Fruit fly (Drosophila melanogaster) whole organism, prepupa: ENCODE results near the gene Or85f.

Experiments used
- Blimp-1 ChIP-seq: fragments of 200-800 bp; sonication (Bioruptor generic); optimal IDR thresholded peaks from 3 replicates; lab custom pipeline; 2017; ENCODE audit warnings: missing biosample characterization, missing genetic modification characterization, mild to moderate bottlenecking, moderate library complexity, missing genetic modification reagents
- CG10631 ChIP-seq: fragments of 200-800 bp; sonication (Bioruptor generic); optimal IDR thresholded peaks from 2 replicates; lab custom pipeline; 2016; ENCODE audit warnings: missing biosample characterization, missing genetic modification characterization
- CG10669 ChIP-seq: fragments of 200-800 bp; sonication (Bioruptor generic); optimal IDR thresholded peaks from 3 replicates; lab custom pipeline; 2018; ENCODE audit warnings: missing biosample characterization, mild to moderate bottlenecking, missing genetic modification characterization, moderate library complexity
- CG11294 ChIP-seq: fragments of 200-800 bp; sonication (Bioruptor generic); IDR thresholded peaks from 2 replicates; pipeline ENCODE4 v1.3.6; 2022; ENCODE audit warnings: missing biosample characterization, missing genetic modification characterization
- CG11902 ChIP-seq: fragments of 200-800 bp; sonication (Bioruptor generic); optimal IDR thresholded peaks from 3 replicates; lab custom pipeline; 2016; ENCODE audit warnings: missing biosample characterization, missing genetic modification characterization
- CG15336 ChIP-seq: fragments of 200-800 bp; sonication (Bioruptor generic); IDR thresholded peaks from 2 replicates; pipeline ENCODE4 v1.3.6; 2022; ENCODE audit warnings: missing biosample characterization, missing genetic modification characterization
- CG1621 ChIP-seq: fragments of 200-800 bp; sonication (Bioruptor generic); optimal IDR thresholded peaks from 3 replicates; lab custom pipeline; 2018; ENCODE audit warnings: missing biosample characterization, mild to moderate bottlenecking, missing genetic modification characterization
- CG16779 ChIP-seq: fragments of 200-800 bp; sonication (Bioruptor generic); optimal IDR thresholded peaks from 3 replicates; lab custom pipeline; 2017; ENCODE audit warnings: missing biosample characterization, mild to moderate bottlenecking, missing genetic modification characterization
- CG3032 ChIP-seq: fragments of 200-800 bp; optimal IDR thresholded peaks from 2 replicates; lab custom pipeline; 2019; ENCODE audit warnings: missing biosample characterization, mild to moderate bottlenecking, missing genetic modification characterization, moderate library complexity
- CG31627 ChIP-seq: fragments of 200-800 bp; sonication (Bioruptor generic); optimal IDR thresholded peaks from 3 replicates; lab custom pipeline; 2016; ENCODE audit warnings: missing biosample characterization, missing genetic modification characterization
- CG34406 ChIP-seq: fragments of 200-800 bp; sonication (Bioruptor generic); optimal IDR thresholded peaks from 3 replicates; lab custom pipeline; 2016; ENCODE audit warnings: missing biosample characterization, missing genetic modification characterization
- CG3919 ChIP-seq: fragments of 200-800 bp; sonication (Bioruptor generic); optimal IDR thresholded peaks from 3 replicates; lab custom pipeline; 2016; ENCODE audit warnings: missing biosample characterization, missing genetic modification characterization
- CG4318 ChIP-seq: fragments of 200-800 bp; sonication (Bioruptor generic); optimal IDR thresholded peaks from 3 replicates; lab custom pipeline; 2017; ENCODE audit warnings: missing biosample characterization, mild to moderate bottlenecking, missing genetic modification characterization
- CG6163 ChIP-seq: fragments of 200-800 bp; sonication (Bioruptor generic); IDR thresholded peaks from 3 replicates; pipeline ENCODE4 v1.3.6; 2022; ENCODE audit warnings: missing biosample characterization, missing genetic modification characterization
- CG6276 ChIP-seq: fragments of 200-800 bp; sonication (Bioruptor generic); optimal IDR thresholded peaks from 2 replicates; lab custom pipeline; 2017; ENCODE audit warnings: missing biosample characterization, mild to moderate bottlenecking, missing genetic modification characterization
- CG6808 ChIP-seq: fragments of 200-800 bp; sonication (Bioruptor generic); optimal IDR thresholded peaks from 3 replicates; lab custom pipeline; 2017; ENCODE audit warnings: missing biosample characterization, missing genetic modification characterization, mild to moderate bottlenecking, moderate library complexity, missing genetic modification reagents
- CG6854 ChIP-seq: fragments of 200-800 bp; sonication (Bioruptor generic); optimal IDR thresholded peaks from 2 replicates; lab custom pipeline; 2017; ENCODE audit warnings: missing biosample characterization, mild to moderate bottlenecking, missing genetic modification characterization
- CG7368 ChIP-seq: fragments of 200-800 bp; sonication (Bioruptor generic); optimal IDR thresholded peaks from 3 replicates; lab custom pipeline; 2016; ENCODE audit warnings: missing biosample characterization, missing genetic modification characterization
- CG8119 ChIP-seq: fragments of 200-800 bp; sonication (Bioruptor generic); IDR thresholded peaks from 3 replicates; pipeline ENCODE4 v1.3.6; 2022; ENCODE audit warnings: missing biosample characterization, missing genetic modification characterization
- CG8319 ChIP-seq: fragments of 200-800 bp; sonication (Bioruptor generic); optimal IDR thresholded peaks from 3 replicates; lab custom pipeline; 2016; ENCODE audit warnings: missing biosample characterization, missing genetic modification characterization
- CG8632 ChIP-seq: fragments of 200-800 bp; sonication (Bioruptor generic); optimal IDR thresholded peaks from 3 replicates; lab custom pipeline; 2016; ENCODE audit warnings: missing biosample characterization, missing genetic modification characterization
- Eip75B ChIP-seq: fragments of 200-800 bp; sonication (Bioruptor generic); optimal IDR thresholded peaks from 3 replicates; lab custom pipeline; 2016; ENCODE audit warnings: missing biosample characterization, missing genetic modification characterization
- Eip78C ChIP-seq: fragments of 200-800 bp; sonication (Bioruptor generic); peaks from one replicate; lab custom pipeline; 2016; ENCODE audit warnings: missing biosample characterization, missing genetic modification characterization
- Eip93F ChIP-seq: fragments of 200-800 bp; sonication (Bioruptor generic); optimal IDR thresholded peaks from 2 replicates; lab custom pipeline; 2016; ENCODE audit warnings: missing biosample characterization, mild to moderate bottlenecking, missing genetic modification characterization
- Ets21C ChIP-seq: fragments of 200-800 bp; sonication (Bioruptor generic); optimal IDR thresholded peaks from 3 replicates; lab custom pipeline; 2016; ENCODE audit warnings: missing biosample characterization, missing genetic modification characterization
- Ets96B ChIP-seq: fragments of 200-800 bp; optimal IDR thresholded peaks from 2 replicates; lab custom pipeline; 2019; ENCODE audit warnings: missing biosample characterization, mild to moderate bottlenecking, missing genetic modification characterization, moderate library complexity
- Gug ChIP-seq: fragments of 200-800 bp; sonication (Bioruptor generic); IDR thresholded peaks from 2 replicates; pipeline ENCODE4 v1.3.6; 2022; ENCODE audit warnings: missing biosample characterization, missing genetic modification characterization
- Hr39 ChIP-seq: fragments of 200-800 bp; sonication (Bioruptor generic); optimal IDR thresholded peaks from 2 replicates; lab custom pipeline; 2016; ENCODE audit warnings: missing biosample characterization, missing genetic modification characterization
- Hr4 ChIP-seq: fragments of 200-800 bp; sonication (Bioruptor generic); optimal IDR thresholded peaks from 3 replicates; lab custom pipeline; 2016; ENCODE audit warnings: missing biosample characterization, missing genetic modification characterization
- Lpt ChIP-seq: fragments of 200-800 bp; sonication (Bioruptor generic); optimal IDR thresholded peaks from 3 replicates; lab custom pipeline; 2016; ENCODE audit warnings: missing biosample characterization, missing genetic modification characterization
- Sox14 ChIP-seq: fragments of 200-800 bp; sonication (Bioruptor generic); optimal IDR thresholded peaks from 3 replicates; lab custom pipeline; 2016; ENCODE audit warnings: missing biosample characterization, missing genetic modification characterization
- Sox15 ChIP-seq: fragments of 200-800 bp; sonication (Bioruptor generic); optimal IDR thresholded peaks from 3 replicates; lab custom pipeline; 2016; ENCODE audit warnings: missing biosample characterization, missing genetic modification characterization
- achi ChIP-seq: fragments of 200-800 bp; sonication (Bioruptor generic); optimal IDR thresholded peaks from 3 replicates; lab custom pipeline; 2016; ENCODE audit warnings: missing biosample characterization, missing genetic modification characterization
- acj6 ChIP-seq: fragments of 200-800 bp; sonication (Bioruptor generic); optimal IDR thresholded peaks from 3 replicates; lab custom pipeline; 2016; ENCODE audit warnings: missing biosample characterization, missing genetic modification characterization
- cyc ChIP-seq: fragments of 200-800 bp; sonication (Bioruptor generic); optimal IDR thresholded peaks from 3 replicates; lab custom pipeline; 2016; ENCODE audit warnings: missing biosample characterization, missing genetic modification characterization
- dsx ChIP-seq: fragments of 200-800 bp; optimal IDR thresholded peaks from 3 replicates; lab custom pipeline; 2019; ENCODE audit warnings: missing biosample characterization, mild to moderate bottlenecking, missing genetic modification characterization, moderate library complexity; ENCODE audit not compliant: poor library complexity, severe bottlenecking
- eg ChIP-seq: fragments of 200-800 bp; sonication (Bioruptor generic); IDR thresholded peaks from 3 replicates; pipeline ENCODE4 v1.3.6; 2022; ENCODE audit warnings: missing biosample characterization, missing genetic modification characterization
- esn ChIP-seq: fragments of 200-800 bp; sonication (Bioruptor generic); optimal IDR thresholded peaks from 2 replicates; lab custom pipeline; 2016; ENCODE audit warnings: missing biosample characterization, mild to moderate bottlenecking, missing genetic modification characterization, moderate library complexity
- fd59A ChIP-seq: fragments of 200-800 bp; sonication (Bioruptor generic); optimal IDR thresholded peaks from 2 replicates; lab custom pipeline; 2017; ENCODE audit warnings: missing biosample characterization, mild to moderate bottlenecking, missing genetic modification characterization, missing genetic modification reagents
- fd85E ChIP-seq: fragments of 200-800 bp; sonication (Bioruptor generic); optimal IDR thresholded peaks from 3 replicates; lab custom pipeline; 2016; ENCODE audit warnings: missing biosample characterization, missing genetic modification characterization
- fkh ChIP-seq: fragments of 200-800 bp; sonication (Bioruptor generic); optimal IDR thresholded peaks from 3 replicates; lab custom pipeline; 2017; ENCODE audit warnings: missing biosample characterization, mild to moderate bottlenecking, missing genetic modification characterization, moderate library complexity
- net ChIP-seq: fragments of 200-800 bp; sonication (Bioruptor generic); optimal IDR thresholded peaks from 3 replicates; lab custom pipeline; 2016; ENCODE audit warnings: missing biosample characterization, missing genetic modification characterization
- spab ChIP-seq: fragments of 200-800 bp; sonication (Bioruptor generic); optimal IDR thresholded peaks from 2 replicates; lab custom pipeline; 2017; ENCODE audit warnings: missing biosample characterization, mild to moderate bottlenecking, missing genetic modification characterization, missing genetic modification reagents
- ss ChIP-seq, 2 experiments: fragments of 200-800 bp; sonication (Bioruptor generic); optimal IDR thresholded peaks; 2 replicates in 1 of 2; 3 replicates in 1 of 2; lab custom pipeline; 2017 to 2018; ENCODE audit warnings: mild to moderate bottlenecking in 2 of 2, missing biosample characterization in 2 of 2, missing genetic modification characterization in 2 of 2, moderate library complexity in 1 of 2
- svp ChIP-seq: fragments of 200-800 bp; sonication (Bioruptor generic); peaks from one replicate; lab custom pipeline; 2016; ENCODE audit warnings: missing biosample characterization, missing genetic modification characterization
- topi ChIP-seq: fragments of 200-800 bp; sonication (Bioruptor generic); optimal IDR thresholded peaks from 3 replicates; lab custom pipeline; 2016; ENCODE audit warnings: missing biosample characterization, missing genetic modification characterization
- vri ChIP-seq: fragments of 200-800 bp; sonication (Bioruptor generic); optimal IDR thresholded peaks from 3 replicates; lab custom pipeline; 2016; ENCODE audit warnings: missing biosample characterization, mild to moderate bottlenecking, missing genetic modification characterization

Gene Or85f

dm6 chr3R:9397890-9398289 lies at the start of gene Or85f:
Gene Or85f, plus strand, starts transcription at chr3R:9398190.
- TF ChIP-seq CG16779 (tag; lab: Kevin White, UChicago), result no peak
- TF ChIP-seq CG3032 (tag; lab: Kevin White, UChicago), result no peak
- no peak for TF ChIP-seq Eip93F (GFP tag; lab: Kevin White, UChicago)
- no peak for TF ChIP-seq cyc (GFP tag; lab: Kevin White, UChicago)
- TF ChIP-seq fd59A (GFP tag; lab: Kevin White, UChicago), result no peak
- no peak for TF ChIP-seq spab
- TF ChIP-seq topi (GFP tag; lab: Kevin White, UChicago), result no peak
- no peak for TF ChIP-seq CG8632 (GFP tag; lab: Kevin White, UChicago)
- TF ChIP-seq CG15336 (GFP tag; lab: Robert Waterston, UW), result no peak
- TF ChIP-seq vri (GFP tag; lab: Kevin White, UChicago), result no peak
- TF ChIP-seq CG31627 (GFP tag; lab: Kevin White, UChicago), result no peak
- TF ChIP-seq Hr39 (GFP tag; lab: Kevin White, UChicago), result no peak
- no peak for TF ChIP-seq Ets21C (GFP tag; lab: Kevin White, UChicago)
- no peak for TF ChIP-seq Eip75B (GFP tag; lab: Kevin White, UChicago)
- TF ChIP-seq fd85E (GFP tag; lab: Kevin White, UChicago), result no peak
- no peak for TF ChIP-seq CG6854
- no peak for TF ChIP-seq CG10631 (GFP tag; lab: Kevin White, UChicago)
- no peak for TF ChIP-seq CG3919 (GFP tag; lab: Kevin White, UChicago)
- TF ChIP-seq, all 60 proteins: peak for 0

DNA sequence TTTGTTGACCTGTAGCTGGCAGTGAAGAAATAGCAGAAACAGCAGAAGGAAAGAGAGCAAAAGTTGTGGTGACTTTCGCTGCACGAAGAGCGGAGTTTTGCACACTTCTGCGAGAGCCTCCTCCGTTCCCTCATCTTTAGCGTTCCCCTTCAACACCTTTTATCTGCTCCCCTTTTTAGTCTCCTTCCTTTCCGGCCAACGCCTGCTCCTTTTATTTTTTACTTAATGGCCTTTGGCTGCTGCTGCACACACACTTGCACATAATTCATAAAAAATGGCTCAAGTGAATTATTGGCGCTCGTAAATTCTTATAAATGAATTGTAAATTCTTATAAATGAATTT lies 49.6 kb upstream of the Or85f start:
- peak; percentile 54 for TF ChIP-seq Eip93F (GFP tag; lab: Kevin White, UChicago)
- peak; percentile 11 for TF ChIP-seq dsx (GFP tag; lab: Kevin White, UChicago)
- no peak for TF ChIP-seq CG10669
- TF ChIP-seq CG8119 (GFP tag; lab: Robert Waterston, UW), result 0 out of 3 replicates have a peak, but pooled peaks have one; percentile 11
- no peak for TF ChIP-seq achi (GFP tag; lab: Kevin White, UChicago)
- peak; percentile 47 for TF ChIP-seq svp (GFP tag; lab: Kevin White, UChicago)
- no peak for TF ChIP-seq CG1621
- TF ChIP-seq CG11902, result no peak
- TF ChIP-seq CG8319 (GFP tag; lab: Kevin White, UChicago), result no peak
- no peak for TF ChIP-seq fkh
- TF ChIP-seq Blimp-1, result peak; percentile 88
- TF ChIP-seq ss (GFP tag; optimal IDR thresholded peaks at IDR 0.05; lab: Kevin White, UChicago), result peak in 1 of 2 experiments; percentile 24

dm6 chr3R:9349267-9349820 lies 48.6 kb upstream of the Or85f start:
- TF ChIP-seq CG6854 (no peak), CG34406 (GFP tag; lab: Kevin White, UChicago) (no peak), Sox14 (peak; percentile 6), esn (GFP tag; lab: Kevin White, UChicago) (peak; percentile 30), Eip75B (GFP tag; lab: Kevin White, UChicago) (peak; percentile 8), Eip78C (GFP tag; lab: Kevin White, UChicago) (peak; percentile 69), topi (GFP tag; lab: Kevin White, UChicago) (peak; percentile 18), Hr4 (GFP tag; lab: Kevin White, UChicago) (no peak), CG7368 (GFP tag; lab: Kevin White, UChicago) (no peak), Lpt (no peak), Ets96B (tag; lab: Kevin White, UChicago) (peak; percentile 7), CG11294 (GFP tag; lab: Robert Waterston, UW) (no peak), CG31627 (GFP tag; lab: Kevin White, UChicago) (peak; percentile 33), CG6808 (peak; percentile 40), CG6276 (no peak), vri (GFP tag; lab: Kevin White, UChicago) (peak; percentile 27), net (no peak), CG6163 (no peak), CG4318 (GFP tag; lab: Kevin White, UChicago) (no peak), CG16779 (tag; lab: Kevin White, UChicago) (no peak), eg (GFP tag; lab: Robert Waterston, UW) (no peak), acj6 (GFP tag; lab: Kevin White, UChicago) (no peak), fkh (peak; percentile 44), achi (GFP tag; lab: Kevin White, UChicago) (no peak), cyc (GFP tag; lab: Kevin White, UChicago) (peak; percentile 25), spab (peak; percentile 10), Gug (GFP tag; lab: Robert Waterston, UW) (no peak), Blimp-1 (no peak), Sox15 (GFP tag; lab: Kevin White, UChicago) (no peak)
